Fruit fly (Drosophila melanogaster) whole organism, pupa: ENCODE data around the gene Asciz.

Source experiments
- CG10348 ChIP-seq: fragments of 200-800 bp; sonication (Bioruptor generic); IDR thresholded peaks from 2 replicates; pipeline ENCODE4 v1.3.6; 2022; ENCODE audit warnings: missing biosample characterization, missing genetic modification characterization
- CG12605 ChIP-seq: fragments of 200-800 bp; sonication (Bioruptor generic); IDR thresholded peaks from 2 replicates; pipeline ENCODE4 v1.3.6; 2022; ENCODE audit warnings: missing biosample characterization, missing genetic modification characterization
- CG13204 ChIP-seq: fragments of 200-800 bp; sonication (Bioruptor generic); optimal IDR thresholded peaks from 2 replicates; lab custom pipeline; 2018; ENCODE audit warnings: missing biosample characterization, mild to moderate bottlenecking, missing genetic modification characterization, moderate library complexity
- CG14655 ChIP-seq: fragments of 200-800 bp; sonication (Bioruptor generic); optimal IDR thresholded peaks from 3 replicates; lab custom pipeline; 2017; ENCODE audit warnings: mild to moderate bottlenecking, missing biosample characterization, missing genetic modification reagents, missing genetic modification characterization
- CG15710 ChIP-seq: fragments of 200-800 bp; sonication (Bioruptor generic); optimal IDR thresholded peaks from 2 replicates; lab custom pipeline; 2018; ENCODE audit warnings: missing biosample characterization, mild to moderate bottlenecking, missing genetic modification characterization, moderate library complexity
- CG17806 ChIP-seq: fragments of 200-800 bp; sonication (Bioruptor generic); optimal IDR thresholded peaks from 2 replicates; lab custom pipeline; 2018; ENCODE audit warnings: missing biosample characterization, mild to moderate bottlenecking, missing genetic modification characterization, moderate library complexity
- CG32121 ChIP-seq: fragments of 200-800 bp; sonication (Bioruptor generic); IDR thresholded peaks from 2 replicates; pipeline ENCODE4 v1.3.6; 2022; ENCODE audit warnings: missing biosample characterization, missing genetic modification characterization
- CG34367 ChIP-seq: fragments of 200-800 bp; sonication (Bioruptor generic); optimal IDR thresholded peaks from 2 replicates; lab custom pipeline; 2018; ENCODE audit warnings: missing biosample characterization, mild to moderate bottlenecking, missing genetic modification characterization
- CG4496 ChIP-seq: fragments of 200-800 bp; sonication (Bioruptor generic); IDR thresholded peaks from 3 replicates; pipeline ENCODE4 v1.3.6; 2022; ENCODE audit warnings: missing biosample characterization, missing genetic modification characterization
- CG8159 ChIP-seq: fragments of 200-800 bp; sonication (Bioruptor generic); optimal IDR thresholded peaks from 3 replicates; lab custom pipeline; 2018; ENCODE audit warnings: missing biosample characterization, mild to moderate bottlenecking, missing genetic modification characterization, moderate library complexity
- CG8301 ChIP-seq: fragments of 200-800 bp; sonication (Bioruptor generic); optimal IDR thresholded peaks from 2 replicates; lab custom pipeline; 2018; ENCODE audit warnings: missing biosample characterization, mild to moderate bottlenecking, missing genetic modification characterization
- CG9948 ChIP-seq: fragments of 200-800 bp; sonication (Bioruptor generic); optimal IDR thresholded peaks from 2 replicates; lab custom pipeline; 2018; ENCODE audit warnings: missing biosample characterization, mild to moderate bottlenecking, missing genetic modification characterization, moderate library complexity
- D1 ChIP-seq: fragments of 200-800 bp; sonication (Bioruptor generic); optimal IDR thresholded peaks from 2 replicates; lab custom pipeline; 2018; ENCODE audit warnings: missing biosample characterization, mild to moderate bottlenecking, missing genetic modification characterization, moderate library complexity
- EcR ChIP-seq: fragments of 200-800 bp; sonication (Bioruptor generic); optimal IDR thresholded peaks from 3 replicates; lab custom pipeline; 2019; ENCODE audit warnings: missing biosample characterization, missing genetic modification characterization, mild to moderate bottlenecking, moderate library complexity, missing genetic modification reagents
- Ets98B ChIP-seq: fragments of 200-800 bp; sonication (Bioruptor generic); IDR thresholded peaks from 2 replicates; pipeline ENCODE4 v1.3.6; 2022; ENCODE audit warnings: missing biosample characterization, missing genetic modification characterization
- Pif1A ChIP-seq: fragments of 200-800 bp; sonication (Bioruptor generic); optimal IDR thresholded peaks from 3 replicates; lab custom pipeline; 2016; ENCODE audit warnings: missing biosample characterization, missing genetic modification characterization
- Pif1B ChIP-seq: fragments of 200-800 bp; sonication (Bioruptor generic); optimal IDR thresholded peaks from 3 replicates; lab custom pipeline; 2016; ENCODE audit warnings: missing biosample characterization, missing genetic modification characterization
- Snoo ChIP-seq: fragments of 200-800 bp; sonication (Bioruptor generic); optimal IDR thresholded peaks from 3 replicates; lab custom pipeline; 2017; ENCODE audit warnings: missing biosample characterization, mild to moderate bottlenecking, missing genetic modification characterization, inconsistent platforms
- fd96Ca ChIP-seq: fragments of 200-800 bp; sonication (Bioruptor generic); IDR thresholded peaks from 3 replicates; pipeline ENCODE4 v1.3.6; 2022; ENCODE audit warnings: missing biosample characterization, missing genetic modification characterization
- gl ChIP-seq: fragments of 200-800 bp; sonication (Bioruptor generic); optimal IDR thresholded peaks from 2 replicates; lab custom pipeline; 2018; ENCODE audit warnings: missing biosample characterization, mild to moderate bottlenecking, missing genetic modification characterization
- rn ChIP-seq: fragments of 200-800 bp; sonication (Bioruptor generic); IDR thresholded peaks from 2 replicates; pipeline ENCODE4 v1.3.6; 2022; ENCODE audit warnings: missing biosample characterization, missing genetic modification characterization

Asciz gene

DNA sequence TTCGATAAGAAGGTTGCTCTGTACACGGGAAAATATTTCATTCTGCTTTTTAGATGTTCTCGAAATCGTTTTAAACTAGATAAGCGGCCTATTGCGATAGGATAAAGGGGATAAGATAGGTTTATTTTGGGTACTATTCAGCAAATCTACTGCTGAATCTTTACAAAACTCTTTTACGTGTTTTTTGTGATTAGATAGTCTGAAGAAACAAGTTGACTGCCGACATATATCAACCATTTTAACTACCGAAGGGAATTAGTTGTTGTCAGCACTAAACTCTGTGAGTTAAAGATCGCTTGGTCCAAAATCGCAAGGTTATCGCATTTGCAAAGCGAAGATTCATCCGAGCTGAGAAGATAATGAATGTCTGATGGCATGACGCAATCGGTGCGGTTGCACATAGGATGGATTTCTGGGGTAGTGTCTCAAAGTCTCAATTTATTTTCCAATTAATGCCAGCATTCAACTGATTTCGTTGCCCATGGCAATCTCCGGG, at the start of gene Asciz:
TSS of gene Asciz (minus strand) at position 51 of the 496 bp plus-strand sequence.
- TF ChIP-seq CG8159 (no peak), Pif1B (GFP tag; lab: Kevin White, UChicago) (no peak), CG10348 (GFP tag; lab: Robert Waterston, UW) (no peak), CG13204 (GFP tag; lab: Kevin White, UChicago) (no peak), CG34367 (no peak), Pif1A (GFP tag; lab: Kevin White, UChicago) (no peak), Ets98B (GFP tag; lab: Robert Waterston, UW) (no peak), CG12605 (GFP tag; lab: Robert Waterston, UW) (no peak), CG4496 (GFP tag; lab: Robert Waterston, UW) (no peak), CG14655 (no peak), fd96Ca (GFP tag; lab: Robert Waterston, UW) (no peak), gl (tag; lab: Kevin White, UChicago) (no peak)

DNA sequence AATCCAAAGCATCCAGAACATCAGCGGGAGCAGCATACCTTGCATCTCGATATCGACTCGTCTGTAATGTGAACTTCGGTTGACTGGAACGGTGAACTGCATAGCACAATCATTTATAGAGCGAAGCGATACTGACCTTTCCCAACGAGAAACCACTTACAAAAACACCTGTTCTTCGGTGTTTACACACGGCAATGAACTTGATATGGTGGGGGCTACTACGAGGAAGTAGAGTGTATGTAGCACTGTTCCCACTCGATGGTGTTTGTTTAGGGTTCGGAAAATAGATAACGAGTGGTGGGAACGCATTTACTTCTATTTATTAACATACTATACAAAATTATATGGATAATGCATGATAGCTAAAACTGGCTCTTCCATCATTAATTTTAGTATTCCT, 42.8 kb upstream of the Asciz start, which contains the start of the genes CG32269 and CG32270:
TSS of gene CG32269 (minus strand) at position 91 of the 400 bp plus-strand sequence.
TSS of gene CG32270 (minus strand) at position 91 of the 400 bp plus-strand sequence.
- TF ChIP-seq CG10348 (GFP tag; lab: Robert Waterston, UW) (no peak), CG34367 (no peak), Snoo (tag; lab: Kevin White, UChicago) (no peak), EcR (GFP tag; lab: Kevin White, UChicago) (no peak), rn (no peak), D1 (tag; lab: Kevin White, UChicago) (no peak)

DNA sequence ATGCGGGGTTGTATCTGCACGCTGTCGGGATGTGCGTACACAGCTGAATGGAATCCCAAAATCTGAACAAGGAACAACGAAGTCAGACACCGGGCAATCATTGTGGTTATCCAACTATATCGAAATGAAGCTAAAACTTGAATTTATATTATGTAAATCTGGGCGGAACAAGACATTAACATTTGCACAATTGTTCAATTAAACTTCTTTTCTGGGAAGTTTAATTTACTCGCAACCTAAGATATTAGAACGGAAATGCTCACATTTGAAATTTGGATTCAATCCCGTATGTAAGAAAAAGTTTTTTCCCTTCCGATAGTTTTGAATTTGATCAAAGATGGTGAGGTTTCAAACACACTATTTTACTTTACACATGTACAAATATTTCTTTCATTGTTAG, 40.2 kb upstream of the Asciz start, which contains the start of gene CG33160:
TSS of gene CG33160 (minus strand) at position 101 of the 400 bp plus-strand sequence.
- TF ChIP-seq gl (tag; lab: Kevin White, UChicago) (no peak), CG10348 (GFP tag; lab: Robert Waterston, UW) (no peak), Snoo (tag; lab: Kevin White, UChicago) (no peak), Pif1A (GFP tag; lab: Kevin White, UChicago) (no peak), CG15710 (tag; lab: Kevin White, UChicago) (no peak), CG8159 (no peak), CG32121 (no peak), CG13204 (GFP tag; lab: Kevin White, UChicago) (no peak), D1 (tag; lab: Kevin White, UChicago) (no peak), EcR (GFP tag; lab: Kevin White, UChicago) (no peak)

DNA sequence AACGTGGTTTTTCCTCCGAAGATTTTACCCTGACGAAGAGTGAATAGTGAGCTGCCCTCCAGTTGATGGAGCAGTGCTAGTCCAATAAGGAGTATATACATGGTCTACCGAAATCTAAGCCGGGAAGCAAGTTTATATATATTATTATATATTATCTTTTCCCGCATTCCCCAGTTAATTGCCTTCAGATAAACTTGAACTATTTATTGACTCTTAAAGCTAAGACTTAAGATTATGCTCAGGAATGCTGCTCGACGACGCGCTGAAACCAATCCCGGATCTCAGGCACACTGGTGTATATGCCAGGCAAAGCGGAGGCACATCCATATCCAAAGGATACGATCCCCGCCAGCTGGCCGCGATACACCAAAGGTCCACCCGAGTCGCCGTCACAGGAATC, 39.3 kb upstream of the Asciz start, which contains the start of gene CG32277:
TSS of gene CG32277 (minus strand) at position 101 of the 400 bp plus-strand sequence.
- TF ChIP-seq Snoo (tag; lab: Kevin White, UChicago): no peak
- TF ChIP-seq CG12605 (GFP tag; lab: Robert Waterston, UW): no peak
- no peak for TF ChIP-seq CG17806 (tag; lab: Kevin White, UChicago)
- TF ChIP-seq gl (tag; lab: Kevin White, UChicago): no peak
- no peak for TF ChIP-seq D1 (tag; lab: Kevin White, UChicago)
- no peak for TF ChIP-seq Ets98B (GFP tag; lab: Robert Waterston, UW)
- no peak for TF ChIP-seq fd96Ca (GFP tag; lab: Robert Waterston, UW)
- TF ChIP-seq CG14655: no peak
- TF ChIP-seq CG32121: no peak
- TF ChIP-seq CG8159: no peak
- no peak for TF ChIP-seq CG8301 (tag; lab: Kevin White, UChicago)
- TF ChIP-seq Pif1B (GFP tag; lab: Kevin White, UChicago): no peak
- TF ChIP-seq CG15710 (tag; lab: Kevin White, UChicago): no peak
- no peak for TF ChIP-seq rn
- no peak for TF ChIP-seq EcR (GFP tag; lab: Kevin White, UChicago)
- TF ChIP-seq CG34367: no peak
- no peak for TF ChIP-seq CG4496 (GFP tag; lab: Robert Waterston, UW)
- no peak for TF ChIP-seq CG13204 (GFP tag; lab: Kevin White, UChicago)

DNA sequence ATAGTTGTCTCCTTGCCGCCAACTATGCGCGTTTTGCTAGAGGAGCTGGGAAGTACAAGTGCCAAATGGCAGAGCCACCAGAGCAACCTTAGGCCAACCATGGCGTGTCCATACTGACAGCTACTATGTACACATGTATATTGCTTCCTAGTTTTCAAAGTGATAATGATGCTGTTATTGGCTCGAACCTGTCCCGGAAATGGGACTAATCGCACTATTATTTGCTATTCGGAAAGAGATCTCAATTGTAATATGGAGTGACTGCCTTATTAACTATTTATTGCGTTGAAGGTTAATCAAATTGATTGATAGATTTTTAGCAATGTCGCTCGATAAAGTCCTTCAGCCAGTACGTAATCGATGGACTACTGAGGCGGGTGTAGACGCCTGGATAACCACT, 38.3 kb upstream of the Asciz start, which contains the start of gene CG33159:
TSS of gene CG33159 (minus strand) at position 101 of the 400 bp plus-strand sequence.
- TF ChIP-seq CG34367 (no peak), CG8301 (tag; lab: Kevin White, UChicago) (no peak), CG15710 (tag; lab: Kevin White, UChicago) (no peak)

DNA sequence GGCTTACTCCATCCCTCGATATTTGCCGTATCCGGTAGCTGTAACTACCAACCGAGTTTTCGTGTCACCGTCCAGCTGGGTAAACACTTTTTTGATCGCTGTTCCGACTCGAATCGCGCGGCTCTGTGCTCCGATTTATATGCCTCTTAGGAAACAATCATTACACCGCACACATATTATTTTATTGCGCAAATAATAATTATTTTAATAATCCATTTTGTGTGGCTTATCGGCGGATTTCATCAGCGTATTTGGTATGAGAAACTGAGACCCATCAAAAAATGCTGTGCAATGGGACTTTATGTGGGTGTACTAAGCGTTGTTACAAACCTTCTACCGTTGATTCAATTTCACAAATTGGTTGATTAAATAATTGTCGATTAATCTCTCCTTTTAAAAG, 37.0 kb upstream of the Asciz start, which contains the start of gene CG32271:
TSS of gene CG32271 (minus strand) at position 101 of the 400 bp plus-strand sequence.
- no peak for TF ChIP-seq gl (tag; lab: Kevin White, UChicago)
- TF ChIP-seq CG12605 (GFP tag; lab: Robert Waterston, UW): no peak
- no peak for TF ChIP-seq CG34367
- TF ChIP-seq CG17806 (tag; lab: Kevin White, UChicago): no peak
- TF ChIP-seq CG14655: no peak
- TF ChIP-seq CG9948: no peak
- TF ChIP-seq CG15710 (tag; lab: Kevin White, UChicago): no peak
- no peak for TF ChIP-seq Pif1A (GFP tag; lab: Kevin White, UChicago)
- TF ChIP-seq CG8159: no peak
- TF ChIP-seq CG13204 (GFP tag; lab: Kevin White, UChicago): no peak
- TF ChIP-seq D1 (tag; lab: Kevin White, UChicago): no peak
- TF ChIP-seq CG32121: no peak
- TF ChIP-seq CG4496 (GFP tag; lab: Robert Waterston, UW): no peak
- TF ChIP-seq Ets98B (GFP tag; lab: Robert Waterston, UW): no peak
- no peak for TF ChIP-seq CG8301 (tag; lab: Kevin White, UChicago)
- TF ChIP-seq EcR (GFP tag; lab: Kevin White, UChicago): no peak
- no peak for TF ChIP-seq fd96Ca (GFP tag; lab: Robert Waterston, UW)
- no peak for TF ChIP-seq Snoo (tag; lab: Kevin White, UChicago)
